Worm (Caenorhabditis elegans) whole organism, late embryonic: ENCODE data around the gene famh-136.
A peak's percentile ranks its signal among the peaks of the same experiment; 100 is the strongest.

Experiments used
- F13H6.1 ChIP-seq: sonication (generic microtip); optimal IDR thresholded peaks from 2 replicates; lab custom pipeline; 2016; ENCODE audit warnings: missing genetic modification characterization, missing compliant biosample characterization
- Y22D7AL.16 ChIP-seq: sonication (generic microtip); optimal IDR thresholded peaks from 2 replicates; lab custom pipeline; 2016; ENCODE audit warnings: missing genetic modification characterization, missing compliant biosample characterization
- ahr-1 ChIP-seq: sonication (generic microtip); optimal IDR thresholded peaks from 2 replicates; lab custom pipeline; 2016; ENCODE audit warnings: missing genetic modification characterization, missing compliant biosample characterization
- ama-1 ChIP-seq: fragments of 150-350 bp; optimal IDR thresholded peaks from 2 replicates; lab custom pipeline; 2014
- ceh-14 ChIP-seq: sonication (generic microtip); optimal IDR thresholded peaks from 2 replicates; lab custom pipeline; 2016; ENCODE audit warnings: missing genotype, missing genetic modification characterization, missing compliant biosample characterization
- ceh-18 ChIP-seq: sonication (generic microtip); optimal IDR thresholded peaks from 2 replicates; lab custom pipeline; 2016; ENCODE audit warnings: missing genetic modification characterization, missing compliant biosample characterization
- ceh-19 ChIP-seq: fragments of 200-800 bp; sonication (Bioruptor generic); optimal IDR thresholded peaks from 2 replicates; lab custom pipeline; 2018; ENCODE audit warnings: mild to moderate bottlenecking, missing genetic modification characterization, missing compliant biosample characterization
- ceh-24 ChIP-seq: sonication (generic microtip); optimal IDR thresholded peaks from 2 replicates; lab custom pipeline; 2016; ENCODE audit warnings: mild to moderate bottlenecking, missing genetic modification characterization, missing compliant biosample characterization
- ceh-30 ChIP-seq: fragments of 150-350 bp; optimal IDR thresholded peaks from 2 replicates; lab custom pipeline; 2014; ENCODE audit warnings: missing biosample characterization, missing genetic modification characterization
- ceh-34 ChIP-seq: sonication (generic microtip); optimal IDR thresholded peaks from 2 replicates; lab custom pipeline; 2016; ENCODE audit warnings: mild to moderate bottlenecking, missing genetic modification characterization, missing compliant biosample characterization
- ceh-45 ChIP-seq: fragments of 200-800 bp; sonication (Bioruptor generic); IDR thresholded peaks from 2 replicates; pipeline ENCODE4 v1.3.6; 2022; ENCODE audit warnings: missing genetic modification reagents, missing genetic modification characterization, missing compliant biosample characterization
- ceh-48 ChIP-seq: sonication (generic microtip); optimal IDR thresholded peaks from 2 replicates; lab custom pipeline; 2016; ENCODE audit warnings: missing genetic modification characterization, inconsistent platforms, missing compliant biosample characterization
- ceh-6 ChIP-seq: fragments of 200-800 bp; sonication (Bioruptor generic); optimal IDR thresholded peaks from 2 replicates; lab custom pipeline; 2018; ENCODE audit warnings: mild to moderate bottlenecking, missing genetic modification characterization, missing compliant biosample characterization
- ceh-9 ChIP-seq: sonication (generic microtip); optimal IDR thresholded peaks from 2 replicates; lab custom pipeline; 2016; ENCODE audit warnings: mild to moderate bottlenecking, missing genetic modification characterization, inconsistent platforms, missing compliant biosample characterization
- elt-2 ChIP-seq: sonication (generic microtip); optimal IDR thresholded peaks from 2 replicates; lab custom pipeline; 2016; ENCODE audit warnings: missing genetic modification reagents, missing genetic modification characterization, missing compliant biosample characterization
- elt-4 ChIP-seq: sonication (generic microtip); optimal IDR thresholded peaks from 2 replicates; lab custom pipeline; 2016; ENCODE audit warnings: missing genetic modification characterization, missing compliant biosample characterization
- ets-4 ChIP-seq: sonication (generic microtip); optimal IDR thresholded peaks from 2 replicates; lab custom pipeline; 2016; ENCODE audit warnings: missing genetic modification characterization, missing compliant biosample characterization
- eyg-1 ChIP-seq: sonication (generic microtip); optimal IDR thresholded peaks from 2 replicates; lab custom pipeline; 2016; ENCODE audit warnings: missing genotype, missing genetic modification characterization, missing compliant biosample characterization
- fkh-6 ChIP-seq: sonication (generic microtip); optimal IDR thresholded peaks from 2 replicates; lab custom pipeline; 2016; ENCODE audit warnings: missing genetic modification characterization, missing compliant biosample characterization
- gmeb-2 ChIP-seq: sonication (generic microtip); optimal IDR thresholded peaks from 2 replicates; lab custom pipeline; 2016; ENCODE audit warnings: missing genetic modification characterization, inconsistent platforms, missing compliant biosample characterization
- hlh-13 ChIP-seq: fragments of 200-800 bp; sonication (Bioruptor generic); optimal IDR thresholded peaks from 2 replicates; lab custom pipeline; 2018; ENCODE audit warnings: mild to moderate bottlenecking, missing genetic modification characterization, missing compliant biosample characterization
- hlh-6 ChIP-seq: sonication (generic microtip); optimal IDR thresholded peaks from 2 replicates; lab custom pipeline; 2016; ENCODE audit warnings: missing genotype, missing genetic modification characterization, missing compliant biosample characterization
- hlh-8 ChIP-seq: sonication (generic microtip); optimal IDR thresholded peaks from 2 replicates; lab custom pipeline; 2016; ENCODE audit warnings: missing genotype, missing genetic modification characterization, missing compliant biosample characterization
- lin-11 ChIP-seq: fragments of 200-800 bp; sonication (Bioruptor generic); optimal IDR thresholded peaks from 2 replicates; lab custom pipeline; 2018; ENCODE audit warnings: mild to moderate bottlenecking, missing genetic modification characterization, missing compliant biosample characterization
- madf-2 ChIP-seq: sonication (generic microtip); optimal IDR thresholded peaks from 2 replicates; lab custom pipeline; 2017; ENCODE audit warnings: missing genetic modification characterization, missing compliant biosample characterization
- nhr-232 ChIP-seq: sonication (generic microtip); optimal IDR thresholded peaks from 2 replicates; lab custom pipeline; 2016; ENCODE audit warnings: missing genetic modification characterization, missing compliant biosample characterization
- npax-4 ChIP-seq: sonication (generic microtip); optimal IDR thresholded peaks from 2 replicates; lab custom pipeline; 2016; ENCODE audit warnings: missing genetic modification characterization, missing compliant biosample characterization
- odd-2 ChIP-seq: sonication (generic microtip); optimal IDR thresholded peaks from 2 replicates; lab custom pipeline; 2017; ENCODE audit warnings: antibody characterized with exemption, mild to moderate bottlenecking, missing genetic modification characterization, missing compliant biosample characterization
- pag-3 ChIP-seq: sonication (generic microtip); optimal IDR thresholded peaks from 2 replicates; lab custom pipeline; 2016; ENCODE audit warnings: missing compliant biosample characterization, missing genetic modification characterization, borderline replicate concordance
- pax-1 ChIP-seq: fragments of 150-350 bp; optimal IDR thresholded peaks from 2 replicates; lab custom pipeline; 2014; ENCODE audit warnings: missing biosample characterization, missing genetic modification characterization
- pha-4 ChIP-seq: fragments of 150-350 bp; optimal IDR thresholded peaks from 2 replicates; lab custom pipeline; 2018; ENCODE audit warnings: missing biosample characterization, missing genetic modification reagents, missing genetic modification characterization
- pros-1 ChIP-seq: fragments of 150-350 bp; optimal IDR thresholded peaks from 2 replicates; lab custom pipeline; 2014; ENCODE audit warnings: missing biosample characterization, missing genetic modification reagents, missing genetic modification characterization
- rnt-1 ChIP-seq: sonication (generic microtip); optimal IDR thresholded peaks from 2 replicates; lab custom pipeline; 2016; ENCODE audit warnings: missing genetic modification characterization, missing compliant biosample characterization
- sox-4 ChIP-seq: sonication (generic microtip); optimal IDR thresholded peaks from 2 replicates; lab custom pipeline; 2017; ENCODE audit warnings: mild to moderate bottlenecking, missing genetic modification characterization, inconsistent platforms, missing compliant biosample characterization
- syd-9 ChIP-seq: sonication (generic microtip); optimal IDR thresholded peaks from 2 replicates; lab custom pipeline; 2016; ENCODE audit warnings: mild to moderate bottlenecking, missing genetic modification characterization, moderate library complexity, missing compliant biosample characterization
- tbx-2 ChIP-seq: sonication (generic microtip); optimal IDR thresholded peaks from 2 replicates; lab custom pipeline; 2016; ENCODE audit warnings: missing genetic modification characterization, missing compliant biosample characterization
- ttx-3 ChIP-seq: sonication (generic microtip); optimal IDR thresholded peaks from 2 replicates; lab custom pipeline; 2016; ENCODE audit warnings: missing genetic modification reagents, missing genetic modification characterization, missing compliant biosample characterization
- unc-3 ChIP-seq, 2 experiments: fragments of 200-800 bp in 1 of 2; sonication (Bioruptor generic) in 1 of 2; sonication (generic microtip) in 1 of 2; conservative IDR thresholded peaks in 1 of 2; optimal IDR thresholded peaks in 1 of 2; 2 replicates each; pipeline versions ENCODE4 v1.3.6 to Lab custom; 2016 to 2022; ENCODE audit warnings: missing compliant biosample characterization in 2 of 2, missing genetic modification characterization in 2 of 2, missing genetic modification reagents in 1 of 2
- unc-42 ChIP-seq: sonication (generic microtip); optimal IDR thresholded peaks from 2 replicates; lab custom pipeline; 2016; ENCODE audit warnings: missing genotype, missing genetic modification characterization, missing compliant biosample characterization
- unc-55 ChIP-seq: sonication (generic microtip); optimal IDR thresholded peaks from 2 replicates; lab custom pipeline; 2017; ENCODE audit warnings: missing biosample characterization, missing genetic modification reagents, missing genetic modification characterization
- zip-5 ChIP-seq: sonication (generic microtip); optimal IDR thresholded peaks from 2 replicates; lab custom pipeline; 2016; ENCODE audit warnings: missing genetic modification characterization, missing compliant biosample characterization
- ztf-16 ChIP-seq: sonication (generic microtip); optimal IDR thresholded peaks from 2 replicates; lab custom pipeline; 2017; ENCODE audit warnings: missing genetic modification characterization, missing compliant biosample characterization

The famh-136 gene

DNA sequence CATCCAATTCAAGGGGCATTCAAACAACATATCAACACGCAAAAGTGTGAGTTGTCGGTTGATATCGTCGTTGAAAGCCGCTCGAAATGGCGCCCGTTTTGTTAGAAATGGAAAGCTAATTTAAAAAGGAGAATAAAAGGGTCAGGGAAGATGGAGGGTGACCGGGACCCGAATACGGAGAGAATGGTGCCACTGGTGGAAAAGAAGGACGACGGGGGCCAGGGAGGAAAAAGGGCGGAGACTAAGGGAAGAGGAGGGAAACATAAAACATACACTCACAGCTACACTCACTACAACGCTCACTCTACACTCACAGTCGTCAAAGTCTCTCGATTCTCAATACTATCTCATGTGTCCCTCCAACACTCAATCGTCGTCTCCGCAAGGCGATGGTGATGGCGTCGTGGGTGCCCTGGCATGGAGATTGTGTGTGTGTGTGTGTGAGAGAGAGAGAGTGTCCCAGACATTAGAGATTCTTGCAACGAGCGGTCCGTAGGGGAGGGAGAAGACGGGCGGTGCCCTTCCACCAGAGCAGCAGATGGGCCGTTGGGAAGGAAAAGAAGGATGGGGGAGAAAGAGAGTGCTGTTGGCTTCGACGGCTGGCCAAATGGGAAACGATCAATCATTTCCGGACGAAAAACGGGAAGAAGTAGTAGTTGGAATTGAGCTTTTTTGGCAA is 13.4 kb upstream of the famh-136 start (continued):
- TF ChIP-seq odd-2 (tag; lab: Kevin White, UChicago), result no peak
- no peak for TF ChIP-seq hlh-13 (GFP tag; lab: Kevin White, UChicago)
- peak; percentile 75 for TF ChIP-seq hlh-8
- TF ChIP-seq ceh-18 (tag; lab: Kevin White, UChicago), result peak; percentile 95
- no peak for TF ChIP-seq elt-4 (tag; lab: Kevin White, UChicago)
- peak; percentile 51 for TF ChIP-seq fkh-6 (tag; lab: Kevin White, UChicago)
- peak; percentile 80 for TF ChIP-seq ceh-34 (tag; lab: Kevin White, UChicago)
- peak; percentile 11 for TF ChIP-seq hlh-6 (tag; lab: Kevin White, UChicago)
- TF ChIP-seq ceh-30, result no peak
- no peak for TF ChIP-seq sox-4 (tag; lab: Kevin White, UChicago)
- no peak for TF ChIP-seq zip-5 (tag; lab: Kevin White, UChicago)
- TF ChIP-seq pros-1 (tag; lab: Kevin White, UChicago), result peak; percentile 85
- no peak for TF ChIP-seq eyg-1 (tag; lab: Kevin White, UChicago)
- peak; percentile 36 for TF ChIP-seq ztf-16
- peak; percentile 83 for TF ChIP-seq unc-42 (tag; lab: Kevin White, UChicago)
- TF ChIP-seq lin-11 (tag; lab: Kevin White, UChicago), result no peak
- TF ChIP-seq Y22D7AL.16 (tag; lab: Kevin White, UChicago), result no peak
- TF ChIP-seq madf-2, result peak; percentile 17
- no peak for TF ChIP-seq ceh-24 (tag; lab: Kevin White, UChicago)
- TF ChIP-seq ceh-48 (tag; lab: Kevin White, UChicago), result no peak
- TF ChIP-seq pha-4 (tag; lab: Kevin White, UChicago), result no peak
- TF ChIP-seq tbx-2 (tag; lab: Kevin White, UChicago), result peak; percentile 90
- TF ChIP-seq F13H6.1 (tag; lab: Kevin White, UChicago), result no peak
- no peak for TF ChIP-seq pax-1 (tag; lab: Kevin White, UChicago)
- TF ChIP-seq pag-3 (tag; lab: Kevin White, UChicago), result no peak
- peak; percentile 28 for TF ChIP-seq ceh-6 (GFP tag; lab: Kevin White, UChicago)
- TF ChIP-seq ceh-14 (tag; lab: Kevin White, UChicago), result peak; percentile 75
- peak; percentile 86 for TF ChIP-seq syd-9
- TF ChIP-seq nhr-232, result peak; percentile 7
- TF ChIP-seq rnt-1 (tag; lab: Kevin White, UChicago), result peak; percentile 86
- TF ChIP-seq npax-4 (tag; lab: Kevin White, UChicago), result no peak
- no peak for TF ChIP-seq unc-3 (GFP tag; conservative IDR thresholded peaks at IDR 0.05; lab: Robert Waterston, UW)
- peak; percentile 61 for TF ChIP-seq unc-3 (tag; optimal IDR thresholded peaks at IDR 0.05; lab: Kevin White, UChicago)

DNA sequence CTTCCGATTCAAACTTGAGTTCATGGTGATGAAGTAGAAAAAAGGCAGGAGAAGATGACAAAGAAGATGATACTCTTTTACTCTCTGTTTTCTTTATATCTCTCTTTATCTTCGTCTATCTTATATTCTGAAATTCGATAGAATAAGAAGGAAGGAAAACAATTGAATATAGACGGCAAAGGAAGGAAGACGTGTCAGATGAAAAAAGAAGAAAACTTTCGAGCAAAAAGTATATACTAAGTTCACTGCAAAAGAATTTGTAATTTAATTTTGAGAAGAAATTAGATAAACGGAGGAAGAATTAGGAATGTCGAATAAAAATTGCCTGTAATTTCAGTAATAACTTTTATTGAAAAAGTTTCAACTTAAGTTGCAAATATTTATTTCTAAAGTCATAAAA is 10.5 kb upstream of the famh-136 start, which contains the start of gene K01F9.2:
K01F9.2 (minus strand) TSS at position 127 of the 400 bp plus-strand sequence.
- no peak for TF ChIP-seq gmeb-2 (tag; lab: Kevin White, UChicago)
- TF ChIP-seq unc-42 (tag; lab: Kevin White, UChicago), result peak; percentile 85
- TF ChIP-seq, all 69 proteins: peak for 1

DNA sequence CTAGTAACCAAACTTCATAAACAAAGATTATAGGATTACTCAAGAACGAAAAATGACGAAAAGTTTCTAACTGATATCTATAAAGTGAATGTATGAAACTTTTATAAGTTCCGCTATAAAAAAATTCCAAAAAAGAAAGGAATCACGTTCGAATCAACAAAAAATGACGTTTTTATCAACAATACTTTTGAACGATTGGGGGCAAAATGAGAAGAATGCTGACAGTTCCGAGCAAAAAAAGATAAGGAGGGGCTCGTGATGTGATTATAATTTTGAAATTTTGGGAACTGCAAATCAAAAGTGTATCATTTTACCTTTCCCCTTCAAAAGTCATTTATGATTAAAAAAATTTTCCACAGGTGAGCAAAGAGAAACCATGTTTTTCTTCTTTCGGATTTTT is 8.6 kb upstream of the famh-136 start:
- TF ChIP-seq ceh-19 (GFP tag; lab: Kevin White, UChicago) (no peak), ceh-45 (GFP tag; lab: Robert Waterston, UW) (no peak), ttx-3 (no peak), zip-5 (tag; lab: Kevin White, UChicago) (no peak), gmeb-2 (tag; lab: Kevin White, UChicago) (no peak), ceh-34 (tag; lab: Kevin White, UChicago) (no peak), ztf-16 (no peak), ama-1 (lab: Kevin White, UChicago) (no peak), hlh-6 (tag; lab: Kevin White, UChicago) (no peak), ahr-1 (tag; lab: Kevin White, UChicago) (no peak), unc-42 (tag; lab: Kevin White, UChicago) (no peak), ets-4 (no peak), ceh-24 (tag; lab: Kevin White, UChicago) (no peak), ceh-18 (tag; lab: Kevin White, UChicago) (no peak), ceh-9 (tag; lab: Kevin White, UChicago) (no peak), pha-4 (tag; lab: Kevin White, UChicago) (no peak), unc-55 (GFP tag; lab: Kevin White, UChicago) (no peak), elt-2 (tag; lab: Kevin White, UChicago) (no peak)
